Worm (Caenorhabditis elegans) whole organism, L2 larva: ENCODE data around the gene elt-3.

ENCODE experiments used
- ZK546.5 ChIP-seq: sonication (generic microtip); optimal IDR thresholded peaks from 2 replicates; lab custom pipeline; 2017; ENCODE audit warnings: missing biosample characterization, missing genetic modification characterization
- ama-1 ChIP-seq: fragments of 150-350 bp; optimal IDR thresholded peaks from 2 replicates; lab custom pipeline; 2018; ENCODE audit warnings: inconsistent platforms
- elt-1 ChIP-seq: fragments of 150-350 bp; optimal IDR thresholded peaks from 2 replicates; lab custom pipeline; 2014; ENCODE audit warnings: missing biosample characterization, missing genetic modification characterization
- elt-3 ChIP-seq: sonication (generic microtip); optimal IDR thresholded peaks from 2 replicates; lab custom pipeline; 2017; ENCODE audit warnings: missing biosample characterization, missing genetic modification characterization
- lin-11 ChIP-seq: fragments of 150-350 bp; sonication (generic microtip); optimal IDR thresholded peaks from 2 replicates; lab custom pipeline; 2014; ENCODE audit warnings: missing biosample characterization, missing genetic modification characterization, inconsistent platforms, mixed read lengths
- lin-39 ChIP-seq: fragments of 150-350 bp; optimal IDR thresholded peaks from 2 replicates; lab custom pipeline; 2014; ENCODE audit warnings: missing biosample characterization, missing genetic modification reagents, missing genetic modification characterization
- nhr-11 ChIP-seq: fragments of 150-350 bp; optimal IDR thresholded peaks from 2 replicates; lab custom pipeline; 2014; ENCODE audit warnings: missing biosample characterization, missing genetic modification characterization
- nhr-129 ChIP-seq: fragments of 150-350 bp; optimal IDR thresholded peaks from 2 replicates; lab custom pipeline; 2014; ENCODE audit warnings: missing biosample characterization, missing genetic modification characterization
- nhr-237 ChIP-seq: fragments of 150-350 bp; optimal IDR thresholded peaks from 2 replicates; lab custom pipeline; 2014; ENCODE audit warnings: missing biosample characterization, missing genetic modification characterization
- nhr-25 ChIP-seq: fragments of 150-350 bp; sonication (generic microtip); optimal IDR thresholded peaks from 3 replicates; lab custom pipeline; 2014; ENCODE audit warnings: missing biosample characterization, missing genetic modification characterization
- snpc-4 ChIP-seq: fragments of 150-350 bp; optimal IDR thresholded peaks from 2 replicates; lab custom pipeline; 2014; ENCODE audit warnings: missing biosample characterization, missing genetic modification characterization
- unc-39 ChIP-seq: fragments of 150-350 bp; optimal IDR thresholded peaks from 2 replicates; lab custom pipeline; 2014; ENCODE audit warnings: missing biosample characterization, missing genetic modification characterization
- zag-1 ChIP-seq: fragments of 150-350 bp; optimal IDR thresholded peaks from 2 replicates; lab custom pipeline; 2014; ENCODE audit warnings: missing biosample characterization, missing genetic modification characterization
- ztf-4 ChIP-seq: fragments of 150-350 bp; optimal IDR thresholded peaks from 2 replicates; lab custom pipeline; 2014; ENCODE audit warnings: missing biosample characterization, missing genetic modification characterization

DNA sequence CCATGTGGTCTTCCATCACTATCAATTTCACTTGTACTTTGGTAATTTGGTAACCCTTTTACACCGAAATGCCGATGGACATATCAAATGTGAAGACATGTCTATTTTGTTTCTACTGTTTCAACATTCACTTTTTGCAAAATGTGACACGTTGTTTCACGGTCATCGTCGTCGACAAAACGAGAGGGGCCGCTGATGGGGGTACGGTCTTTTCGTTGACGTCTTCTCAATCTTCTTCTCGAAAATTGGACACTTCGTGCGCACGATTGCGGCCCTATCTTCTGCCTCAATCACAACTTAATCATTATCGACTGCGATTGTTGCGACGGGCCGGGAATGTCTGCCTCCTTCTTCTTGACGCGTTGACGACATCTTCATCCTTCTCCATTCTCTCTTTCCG, 2.0 kb downstream of the elt-3 start:
- TF ChIP-seq unc-39 (tag; lab: Kevin White, UChicago) (no peak), snpc-4 (no peak), nhr-237 (tag; lab: Kevin White, UChicago) (no peak), ztf-4 (tag; lab: Kevin White, UChicago) (no peak), nhr-25 (tag; lab: Kevin White, UChicago) (peak; percentile 20), elt-3 (no peak), lin-39 (tag; lab: Kevin White, UChicago) (no peak), nhr-129 (tag; lab: Kevin White, UChicago) (peak; percentile 16), ZK546.5 (no peak), elt-1 (tag; lab: Kevin White, UChicago) (no peak), ama-1 (lab: Kevin White, UChicago) (no peak), zag-1 (no peak), lin-11 (tag; lab: Kevin White, UChicago) (no peak), nhr-11 (tag; lab: Kevin White, UChicago) (no peak)
